Worm (Caenorhabditis elegans) whole organism, early embryonic: ENCODE measurements around the gene F11A5.15.

Experiments
- aly-1 ChIP-seq: sonication (generic microtip); optimal IDR thresholded peaks from 2 replicates; lab custom pipeline; 2016; ENCODE audit warnings: missing genetic modification characterization, missing compliant biosample characterization
- flt-1 ChIP-seq: fragments of 200-800 bp; sonication (Bioruptor generic); IDR thresholded peaks from 2 replicates; pipeline ENCODE4 v1.3.6; 2022; ENCODE audit warnings: missing genetic modification characterization, missing compliant biosample characterization
- hmbx-1 ChIP-seq: sonication (generic microtip); optimal IDR thresholded peaks from 2 replicates; lab custom pipeline; 2016; ENCODE audit warnings: mild to moderate bottlenecking, missing genetic modification characterization, missing compliant biosample characterization
- hnd-1 ChIP-seq: sonication (generic microtip); optimal IDR thresholded peaks from 2 replicates; lab custom pipeline; 2016; ENCODE audit warnings: missing genetic modification characterization, missing compliant biosample characterization
- tbx-37 ChIP-seq: fragments of 200-800 bp; sonication (Bioruptor generic); conservative IDR thresholded peaks from 2 replicates; pipeline ENCODE4 v1.3.6; 2022; ENCODE audit warnings: missing genetic modification reagents, missing genetic modification characterization, missing compliant biosample characterization

- TF ChIP-seq aly-1 (tag; lab: Kevin White, UChicago) (no peak), hnd-1 (tag; lab: Kevin White, UChicago) (no peak), tbx-37 (GFP tag; lab: Robert Waterston, UW) (no peak), flt-1 (GFP tag; lab: Robert Waterston, UW) (no peak), hmbx-1 (no peak)
These were observed 8.2 kb upstream of the F11A5.15 start, which contains the start of gene F11A5.13 for ce11 chrV:16226581-16226980.
